Worm (Caenorhabditis elegans) whole organism, young adult: ENCODE data around the gene srz-71.

ENCODE experiments used
- F10E7.11 ChIP-seq: sonication (generic microtip); optimal IDR thresholded peaks from 2 replicates; lab custom pipeline; 2017; ENCODE audit warnings: mild to moderate bottlenecking, missing genetic modification characterization, moderate library complexity, missing compliant biosample characterization
- F22D6.2 ChIP-seq: sonication (generic microtip); optimal IDR thresholded peaks from 2 replicates; lab custom pipeline; 2016; ENCODE audit warnings: mild to moderate bottlenecking, missing genetic modification characterization, missing compliant biosample characterization
- F39B2.1 ChIP-seq: fragments of 200-800 bp; sonication (Bioruptor generic); IDR thresholded peaks from 2 replicates; pipeline ENCODE4 v1.3.6; 2022; ENCODE audit warnings: missing genetic modification reagents, missing genetic modification characterization, missing compliant biosample characterization
- F49E8.2 ChIP-seq: sonication (generic microtip); optimal IDR thresholded peaks from 3 replicates; lab custom pipeline; 2017; ENCODE audit warnings: missing genetic modification characterization, mild to moderate bottlenecking, missing compliant biosample characterization, antibody characterized with exemption, moderate library complexity; ENCODE audit not compliant: insufficient read depth
- F52B5.7 ChIP-seq: sonication (generic microtip); optimal IDR thresholded peaks from 2 replicates; lab custom pipeline; 2016; ENCODE audit warnings: mild to moderate bottlenecking, missing genetic modification characterization, missing compliant biosample characterization
- F57C9.4 ChIP-seq: sonication (generic microtip); optimal IDR thresholded peaks from 2 replicates; lab custom pipeline; 2017; ENCODE audit warnings: mild to moderate bottlenecking, missing genetic modification characterization, missing compliant biosample characterization
- T26A5.8 ChIP-seq: sonication (generic microtip); optimal IDR thresholded peaks from 2 replicates; lab custom pipeline; 2016; ENCODE audit warnings: missing genetic modification characterization, missing compliant biosample characterization
- Y95B8A.8 ChIP-seq: fragments of 200-800 bp; sonication (Bioruptor generic); IDR thresholded peaks from 2 replicates; pipeline ENCODE4 v1.3.6; 2022; ENCODE audit warnings: missing genetic modification reagents, missing genetic modification characterization, missing compliant biosample characterization
- ZK185.1 ChIP-seq: sonication (generic microtip); optimal IDR thresholded peaks from 2 replicates; lab custom pipeline; 2016; ENCODE audit warnings: mild to moderate bottlenecking, missing genetic modification characterization, missing compliant biosample characterization; ENCODE audit not compliant: poor library complexity, severe bottlenecking
- akir-1 ChIP-seq: fragments of 200-800 bp; sonication (Bioruptor generic); optimal IDR thresholded peaks from 2 replicates; lab custom pipeline; 2018; ENCODE audit warnings: mild to moderate bottlenecking, missing genetic modification characterization, moderate library complexity, missing compliant biosample characterization
- attf-3 ChIP-seq: fragments of 200-800 bp; sonication (Bioruptor generic); conservative IDR thresholded peaks from 2 replicates; pipeline ENCODE4 v1.3.6; 2022; ENCODE audit warnings: missing genetic modification reagents, missing genetic modification characterization, missing compliant biosample characterization
- attf-6 ChIP-seq: fragments of 200-800 bp; sonication (Bioruptor generic); IDR thresholded peaks from 2 replicates; pipeline ENCODE4 v1.3.6; 2022; ENCODE audit warnings: missing genetic modification reagents, missing genetic modification characterization, missing compliant biosample characterization
- bed-1 ChIP-seq: fragments of 200-800 bp; sonication (Bioruptor generic); IDR thresholded peaks from 2 replicates; pipeline ENCODE4 v1.3.6; 2022; ENCODE audit warnings: missing genetic modification reagents, missing genetic modification characterization, missing compliant biosample characterization
- ceh-100 ChIP-seq: fragments of 200-800 bp; sonication (Bioruptor generic); IDR thresholded peaks from 2 replicates; pipeline ENCODE4 v1.3.6; 2022; ENCODE audit warnings: missing genetic modification reagents, missing genetic modification characterization, missing compliant biosample characterization
- dox-1 ChIP-seq: fragments of 200-800 bp; sonication (Bioruptor generic); IDR thresholded peaks from 2 replicates; pipeline ENCODE4 v1.3.6; 2022; ENCODE audit warnings: missing genetic modification reagents, missing genetic modification characterization, missing compliant biosample characterization
- egl-44 ChIP-seq: fragments of 200-800 bp; sonication (Bioruptor generic); IDR thresholded peaks from 2 replicates; pipeline ENCODE4 v1.3.6; 2022; ENCODE audit warnings: missing genetic modification reagents, missing genetic modification characterization, missing compliant biosample characterization
- him-1 ChIP-seq: sonication (generic microtip); optimal IDR thresholded peaks from 2 replicates; lab custom pipeline; 2016; ENCODE audit warnings: missing genotype, missing genetic modification reagents, missing genetic modification characterization, missing compliant biosample characterization
- hlh-12 ChIP-seq: sonication (generic microtip); optimal IDR thresholded peaks from 2 replicates; lab custom pipeline; 2016; ENCODE audit warnings: missing genetic modification characterization, missing compliant biosample characterization
- hmg-1.2 ChIP-seq: fragments of 200-800 bp; sonication (Bioruptor generic); IDR thresholded peaks from 2 replicates; pipeline ENCODE4 v1.3.6; 2022; ENCODE audit warnings: missing genetic modification reagents, missing genetic modification characterization, missing compliant biosample characterization
- lin-26 ChIP-seq: fragments of 200-800 bp; sonication (Bioruptor generic); IDR thresholded peaks from 2 replicates; pipeline ENCODE4 v1.3.6; 2022; ENCODE audit warnings: missing genetic modification reagents, missing genetic modification characterization, missing compliant biosample characterization
- lsy-27 ChIP-seq: sonication (generic microtip); optimal IDR thresholded peaks from 2 replicates; lab custom pipeline; 2017; ENCODE audit warnings: missing genetic modification characterization, mild to moderate bottlenecking, missing compliant biosample characterization, antibody characterized with exemption, missing genotype, borderline replicate concordance; ENCODE audit not compliant: insufficient read depth
- madf-6 ChIP-seq: fragments of 200-800 bp; sonication (Bioruptor generic); IDR thresholded peaks from 2 replicates; pipeline ENCODE4 v1.3.6; 2022; ENCODE audit warnings: missing genetic modification reagents, missing genetic modification characterization, missing compliant biosample characterization
- mel-28 ChIP-seq: sonication (generic microtip); optimal IDR thresholded peaks from 2 replicates; lab custom pipeline; 2016; ENCODE audit warnings: borderline replicate concordance, mild to moderate bottlenecking, missing genetic modification characterization, missing compliant biosample characterization
- nfya-1 ChIP-seq: sonication (generic microtip); optimal IDR thresholded peaks from 2 replicates; lab custom pipeline; 2017; ENCODE audit warnings: antibody characterized with exemption, missing compliant biosample characterization, missing genetic modification characterization, borderline replicate concordance; ENCODE audit not compliant: insufficient read depth
- nfya-2 ChIP-seq: fragments of 200-800 bp; sonication (Bioruptor generic); IDR thresholded peaks from 2 replicates; pipeline ENCODE4 v1.3.6; 2022; ENCODE audit warnings: missing genetic modification reagents, missing genetic modification characterization, missing compliant biosample characterization
- nfyb-1 ChIP-seq: fragments of 200-800 bp; sonication (Bioruptor generic); IDR thresholded peaks from 2 replicates; pipeline ENCODE4 v1.3.6; 2022; ENCODE audit warnings: missing genetic modification reagents, missing genetic modification characterization, missing compliant biosample characterization
- nhr-27 ChIP-seq: fragments of 200-800 bp; sonication (Bioruptor generic); optimal IDR thresholded peaks from 2 replicates; lab custom pipeline; 2018; ENCODE audit warnings: mild to moderate bottlenecking, missing genetic modification characterization, moderate library complexity, missing compliant biosample characterization
- nhr-80 ChIP-seq: sonication (generic microtip); optimal IDR thresholded peaks from 2 replicates; lab custom pipeline; 2016; ENCODE audit warnings: missing genetic modification characterization, missing compliant biosample characterization
- sdz-38 ChIP-seq: sonication (generic microtip); optimal IDR thresholded peaks from 2 replicates; lab custom pipeline; 2016; ENCODE audit warnings: missing genotype, missing genetic modification characterization, missing compliant biosample characterization
- snpc-4 ChIP-seq, 5 experiments: fragments of 150-350 bp in 1 of 5; sonication (generic microtip) in 4 of 5; optimal IDR thresholded peaks; 2 replicates each; lab custom pipeline; 2014 to 2018; ENCODE audit warnings: missing genetic modification characterization in 5 of 5, missing biosample characterization in 3 of 5, antibody characterized with exemption in 2 of 5, mild to moderate bottlenecking in 2 of 5, missing compliant biosample characterization in 2 of 5, missing genotype in 2 of 5, moderate library complexity in 2 of 5, missing genetic modification reagents in 1 of 5
- sptf-2 ChIP-seq: fragments of 200-800 bp; sonication (Bioruptor generic); optimal IDR thresholded peaks from 2 replicates; lab custom pipeline; 2018; ENCODE audit warnings: mild to moderate bottlenecking, missing genetic modification characterization, missing compliant biosample characterization
- xnd-1 ChIP-seq: sonication (generic microtip); optimal IDR thresholded peaks from 2 replicates; lab custom pipeline; 2016; ENCODE audit warnings: missing genotype, missing genetic modification reagents, missing genetic modification characterization, missing compliant biosample characterization
- ztf-26 ChIP-seq: sonication (generic microtip); optimal IDR thresholded peaks from 2 replicates; lab custom pipeline; 2017; ENCODE audit warnings: missing genetic modification characterization, missing compliant biosample characterization
- ztf-3 ChIP-seq: fragments of 200-800 bp; sonication (Bioruptor generic); optimal IDR thresholded peaks from 2 replicates; lab custom pipeline; 2018; ENCODE audit warnings: mild to moderate bottlenecking, missing genetic modification characterization, missing compliant biosample characterization

Gene srz-71

ce11 chrIV:16320866-16321265 is 11.8 kb upstream of the srz-71 start, which contains the start of gene srz-61 (continued):
- no peak for TF ChIP-seq T26A5.8 (tag; lab: Kevin White, UChicago)
- TF ChIP-seq lin-26 (GFP tag; lab: Robert Waterston, UW) = no peak
- no peak for TF ChIP-seq attf-6

ce11 chrIV:16323373-16323772 is 9.3 kb upstream of the srz-71 start, which contains the start of gene srz-104:
Gene srz-104, plus strand, starts transcription at chrIV:16323673.
- TF ChIP-seq mel-28 (tag; lab: Kevin White, UChicago) (no peak), ZK185.1 (no peak), dox-1 (no peak), attf-6 (no peak), ztf-26 (tag; lab: Kevin White, UChicago) (no peak), ceh-100 (GFP tag; lab: Robert Waterston, UW) (no peak), nhr-27 (tag; lab: Kevin White, UChicago) (no peak), lsy-27 (tag; lab: Kevin White, UChicago) (no peak), madf-6 (GFP tag; lab: Robert Waterston, UW) (no peak), akir-1 (GFP tag; lab: Kevin White, UChicago) (no peak), nfya-2 (GFP tag; lab: Robert Waterston, UW) (no peak), sdz-38 (no peak), F52B5.7 (tag; lab: Kevin White, UChicago) (no peak), egl-44 (GFP tag; lab: Robert Waterston, UW) (no peak), sptf-2 (GFP tag; lab: Kevin White, UChicago) (no peak), nfyb-1 (GFP tag; lab: Robert Waterston, UW) (no peak), hlh-12 (tag; lab: Kevin White, UChicago) (no peak), Y95B8A.8 (GFP tag; lab: Robert Waterston, UW) (no peak)

- TF ChIP-seq bed-1 (GFP tag; lab: Robert Waterston, UW) = no peak
- TF ChIP-seq nhr-80 (tag; lab: Kevin White, UChicago) = no peak
- no peak for TF ChIP-seq attf-6
- no peak for TF ChIP-seq madf-6 (GFP tag; lab: Robert Waterston, UW)
- TF ChIP-seq ztf-3 (GFP tag; lab: Kevin White, UChicago) = no peak
- TF ChIP-seq him-1 (tag; lab: Kevin White, UChicago) = no peak
- no peak for TF ChIP-seq nhr-27 (tag; lab: Kevin White, UChicago)
- TF ChIP-seq, all 124 proteins: peak for 0
These were observed 8.1 kb upstream of the srz-71 start, which contains the start of gene srz-105 for ce11 chrIV:16324589-16324988. Gene srz-105, plus strand, starts transcription at chrIV:16324889.

- TF ChIP-seq F10E7.11 (tag; lab: Kevin White, UChicago) (no peak), F39B2.1 (no peak), xnd-1 (tag; lab: Kevin White, UChicago) (no peak), snpc-4 (GFP tag; optimal IDR thresholded peaks at IDR 0.05; lab: Kevin White, UChicago) (no peak), snpc-4 (tag; optimal IDR thresholded peaks at IDR 0.05; lab: Kevin White, UChicago) (no peak), attf-3 (GFP tag; lab: Robert Waterston, UW) (no peak), F49E8.2 (tag; lab: Kevin White, UChicago) (no peak), nfya-1 (no peak), F22D6.2 (tag; lab: Kevin White, UChicago) (no peak), F57C9.4 (tag; lab: Kevin White, UChicago) (no peak), hmg-1.2 (GFP tag; lab: Robert Waterston, UW) (no peak)
These were observed 4.2 kb upstream of the srz-71 start, which contains the start of gene K03D3.2 for ce11 chrIV:16328519-16328918. Gene K03D3.2, minus strand, starts transcription at chrIV:16328619.
